Fruit fly (Drosophila melanogaster): Measurements from ENCODE around the gene loco.

dm6 chr3R:22595293-22595868 lies 43.8 kb downstream of the loco start:
- TF ChIP-seq CG15710 (tag; optimal IDR thresholded peaks at IDR 0.05) = no peak
- no peak for TF ChIP-seq Ets98B (GFP tag; IDR thresholded peaks at IDR 0.05)

Measured in whole organism, pupa.